Worm (Caenorhabditis elegans) whole organism, L1 larva: ENCODE data around the gene Y6D1A.1.

ENCODE experiments used
- Y116A8C.19 ChIP-seq: sonication (generic microtip); optimal IDR thresholded peaks from 2 replicates; lab custom pipeline; 2016; ENCODE audit warnings: missing compliant biosample characterization, missing genetic modification characterization, borderline replicate concordance
- aha-1 ChIP-seq: fragments of 150-350 bp; optimal IDR thresholded peaks from 2 replicates; lab custom pipeline; 2014; ENCODE audit warnings: missing biosample characterization, missing genetic modification characterization
- aly-2 ChIP-seq: fragments of 150-350 bp; optimal IDR thresholded peaks from 2 replicates; lab custom pipeline; 2014; ENCODE audit warnings: missing biosample characterization, missing genetic modification characterization
- dpl-1 ChIP-seq, 3 experiments: fragments of 150-350 bp in 2 of 3; sonication (generic microtip) in 1 of 3; optimal IDR thresholded peaks; 2 replicates each; lab custom pipeline; 2014 to 2017; ENCODE audit warnings: missing biosample characterization in 3 of 3, missing genetic modification characterization in 3 of 3, missing genetic modification reagents in 3 of 3
- egl-27 ChIP-seq, 2 experiments: fragments of 150-350 bp in 1 of 2; sonication (generic microtip); optimal IDR thresholded peaks; 3 replicates each; lab custom pipeline; 2017 to 2018; ENCODE audit warnings: missing biosample characterization in 2 of 2, missing genetic modification characterization in 2 of 2, missing genetic modification reagents in 2 of 2
- nhr-237 ChIP-seq: fragments of 150-350 bp; optimal IDR thresholded peaks from 2 replicates; lab custom pipeline; 2014; ENCODE audit warnings: missing biosample characterization, missing genetic modification characterization
- skn-1 ChIP-seq: fragments of 150-350 bp; optimal IDR thresholded peaks from 2 replicates; lab custom pipeline; 2014; ENCODE audit warnings: missing biosample characterization, missing genetic modification characterization
- snpc-4 ChIP-seq: fragments of 150-350 bp; optimal IDR thresholded peaks from 2 replicates; lab custom pipeline; 2014; ENCODE audit warnings: missing biosample characterization, missing genetic modification characterization
- sox-4 ChIP-seq: sonication (generic microtip); optimal IDR thresholded peaks from 2 replicates; lab custom pipeline; 2016; ENCODE audit warnings: missing genetic modification characterization, missing compliant biosample characterization
- unc-86 ChIP-seq: sonication (generic microtip); optimal IDR thresholded peaks from 2 replicates; lab custom pipeline; 2016; ENCODE audit warnings: missing genetic modification characterization, missing compliant biosample characterization

DNA sequence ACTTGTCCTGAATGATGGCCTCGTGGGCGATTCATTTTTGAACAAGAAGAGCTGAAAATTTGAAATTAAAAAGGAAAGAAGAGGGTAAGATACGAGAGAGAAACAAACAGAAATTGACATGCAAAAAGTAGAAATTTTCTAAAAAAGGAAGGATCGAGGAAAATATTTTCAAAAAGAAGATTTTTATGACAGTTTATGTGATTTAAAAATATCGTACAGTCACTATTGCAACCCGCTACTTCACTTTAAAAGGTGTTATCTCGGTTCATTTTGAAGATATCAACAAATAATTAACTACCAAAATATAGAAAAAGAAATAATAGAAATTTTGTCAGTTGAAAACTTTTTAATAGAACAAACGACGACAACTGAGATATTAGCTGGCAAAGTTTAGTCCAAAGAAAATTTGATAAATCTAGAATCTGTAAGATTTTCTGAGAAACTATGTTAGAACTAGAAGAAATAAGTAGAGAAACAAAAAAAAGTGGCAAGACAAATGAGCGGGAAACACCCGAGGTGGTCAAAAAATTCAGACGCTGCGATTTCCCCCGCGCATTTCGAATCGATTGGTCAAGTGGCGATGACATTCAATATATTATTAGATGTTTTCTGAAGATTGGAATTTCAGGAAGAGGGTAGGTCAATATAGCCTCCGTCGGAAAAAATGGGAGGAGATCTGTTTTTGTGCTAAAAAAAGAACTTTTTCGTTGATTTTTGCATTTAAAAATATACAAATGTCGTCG, at the start of gene Y6D1A.1:
- TF ChIP-seq Y116A8C.19 (tag; lab: Kevin White, UChicago), result no peak
- no peak for TF ChIP-seq snpc-4 (tag; lab: Kevin White, UChicago)
- no peak for TF ChIP-seq sox-4 (tag; lab: Kevin White, UChicago)
- TF ChIP-seq dpl-1 (GFP tag; optimal IDR thresholded peaks at IDR 0.05; lab: Kevin White, UChicago), result no peak
- no peak for TF ChIP-seq egl-27 (tag; optimal IDR thresholded peaks at IDR 0.05; lab: Kevin White, UChicago)
- TF ChIP-seq aly-2, result no peak
- no peak for TF ChIP-seq aha-1 (tag; lab: Kevin White, UChicago)
- no peak for TF ChIP-seq nhr-237
- TF ChIP-seq skn-1, result no peak
- TF ChIP-seq unc-86 (tag; lab: Kevin White, UChicago), result no peak
